Fruit fly (Drosophila melanogaster): ENCODE data around the gene Chrac-14.
A peak's percentile ranks its signal among the peaks of the same experiment; 100 is the strongest.

Gene Chrac-14

DNA sequence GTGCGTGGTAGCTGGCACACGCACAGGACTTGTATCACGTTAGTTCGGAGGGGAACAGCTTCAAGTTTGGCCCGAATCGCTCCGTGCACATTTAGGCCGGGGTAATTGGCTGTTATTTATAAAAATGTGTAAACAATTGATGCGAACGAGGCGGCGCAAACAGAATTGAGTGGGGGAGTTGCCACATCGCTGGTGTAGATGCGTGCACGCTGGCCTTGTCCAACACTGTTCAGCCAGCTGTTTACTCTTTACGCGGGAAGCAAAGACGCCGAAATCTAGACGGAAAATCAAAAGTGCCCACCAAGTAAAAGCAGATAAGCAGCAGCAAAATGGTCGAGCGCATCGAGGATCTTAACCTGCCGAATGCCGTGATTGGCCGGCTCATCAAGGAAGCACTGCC, at the start of gene Chrac-14, which contains the start of gene D12:
TSS of gene Chrac-14 (plus strand) at position 230 of the 400 bp plus-strand sequence.
TSS of gene D12 (minus strand) at position 190 of the 400 bp plus-strand sequence.
- no peak for TF ChIP-seq noc (tag; optimal IDR thresholded peaks at IDR 0.05)

DNA sequence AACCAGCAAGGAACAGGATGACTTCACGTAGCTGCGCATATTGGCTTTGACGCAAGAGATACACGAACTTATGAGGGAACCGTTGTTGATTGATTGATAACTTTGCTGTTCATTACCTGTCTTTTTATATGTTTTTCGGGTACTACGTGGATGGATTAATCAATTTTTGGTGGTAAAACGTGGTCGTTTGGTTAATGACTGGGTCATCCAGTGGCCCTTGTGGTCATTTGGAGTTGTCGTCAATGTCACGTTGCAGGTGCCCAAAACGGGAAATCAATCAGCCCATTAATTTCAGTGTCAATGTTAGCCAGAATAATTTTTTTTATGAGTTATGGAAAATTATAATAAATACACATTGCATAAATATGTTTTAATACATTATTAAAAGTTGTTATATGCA, 48.0 kb upstream of the Chrac-14 start, which contains the start of gene CG42819:
TSS of gene CG42819 (minus strand) at position 101 of the 400 bp plus-strand sequence.
- no peak for TF ChIP-seq noc (tag; optimal IDR thresholded peaks at IDR 0.05)

DNA sequence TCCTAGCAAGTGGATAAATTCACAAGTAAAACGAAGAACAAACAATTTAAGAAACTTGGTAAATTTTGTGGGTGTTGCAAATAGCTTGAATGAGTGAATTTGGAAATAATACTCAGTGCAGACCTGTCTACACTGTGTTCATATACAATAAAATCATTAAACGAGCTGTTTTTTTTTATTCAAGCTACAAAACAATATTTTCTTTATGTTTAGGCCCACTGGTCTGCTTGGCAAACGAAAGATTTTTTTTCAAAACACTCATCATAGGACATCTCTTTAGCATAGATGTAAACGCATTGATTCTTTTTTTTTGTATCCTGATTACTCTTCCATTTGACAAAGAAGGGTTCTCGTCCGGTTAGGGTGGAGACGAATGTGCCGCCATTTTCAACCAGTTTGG, 44.9 kb upstream of the Chrac-14 start, which contains the start of gene CG42820:
TSS of gene CG42820 (minus strand) at position 101 of the 400 bp plus-strand sequence.
- no peak for TF ChIP-seq noc (tag; optimal IDR thresholded peaks at IDR 0.05)

DNA sequence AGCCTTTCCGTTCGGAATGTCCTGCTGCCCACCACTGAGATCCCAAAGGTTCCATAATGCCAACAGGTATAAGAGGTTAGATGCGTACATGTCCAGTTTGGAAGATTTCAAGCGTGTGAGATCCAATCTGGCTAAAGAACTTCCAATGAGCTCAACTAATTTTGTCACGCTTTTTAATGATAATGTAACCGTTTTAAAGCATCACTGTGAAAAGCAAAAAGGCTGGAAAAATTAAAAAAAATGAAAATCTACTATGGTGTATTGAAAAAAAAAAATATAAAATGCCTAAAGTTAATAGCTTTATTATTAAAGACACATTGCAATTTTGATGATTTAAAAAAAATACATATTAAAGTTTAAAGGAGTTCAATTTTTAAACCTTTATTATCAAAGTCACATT, 44.1 kb upstream of the Chrac-14 start, which contains the start of gene Acp29AB:
TSS of gene Acp29AB (minus strand) at position 101 of the 400 bp plus-strand sequence.
- no peak for TF ChIP-seq noc (tag; optimal IDR thresholded peaks at IDR 0.05)

DNA sequence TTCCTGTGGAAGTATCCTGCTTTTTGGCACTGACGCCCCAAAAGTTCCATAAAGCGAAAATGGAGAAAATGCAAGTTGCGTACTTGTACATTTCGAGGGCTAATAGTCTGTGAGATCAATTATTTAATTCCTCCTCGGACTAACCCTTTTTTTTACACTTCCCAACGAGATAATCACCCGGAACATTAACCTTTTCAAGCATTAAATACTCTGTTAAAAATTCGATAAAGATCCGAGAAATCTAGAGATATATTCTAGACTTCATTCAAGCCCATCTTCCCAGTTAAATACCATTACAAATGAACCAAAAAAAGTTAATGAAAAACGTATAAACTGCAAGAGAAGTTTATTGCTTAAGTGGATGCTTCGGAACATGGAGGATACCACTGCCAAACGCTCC, 43.0 kb upstream of the Chrac-14 start, which contains the start of gene lectin-29Ca:
TSS of gene lectin-29Ca (minus strand) at position 101 of the 400 bp plus-strand sequence.
- TF ChIP-seq noc (tag; optimal IDR thresholded peaks at IDR 0.05), result no peak

DNA sequence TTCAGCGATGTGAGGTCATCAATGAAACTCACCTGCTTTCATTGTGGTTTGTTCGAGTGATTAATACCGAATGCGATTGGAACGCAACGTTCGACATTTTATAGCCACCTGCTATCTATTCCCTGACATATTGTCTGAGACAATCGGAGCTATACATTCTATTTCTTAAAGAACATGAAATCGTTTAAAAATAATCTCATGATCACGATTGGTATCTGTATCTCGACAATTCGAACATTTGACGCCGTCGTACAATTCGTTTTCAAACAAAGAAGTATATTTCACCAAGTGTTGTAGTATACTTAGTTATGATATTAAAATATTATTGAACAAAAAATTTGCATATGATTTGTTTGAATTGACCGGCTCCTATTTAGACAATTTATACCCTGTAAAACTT, 42.4 kb upstream of the Chrac-14 start, which contains the start of gene Peritrophin-15b:
TSS of gene Peritrophin-15b (minus strand) at position 101 of the 400 bp plus-strand sequence.
- no peak for TF ChIP-seq noc (tag; optimal IDR thresholded peaks at IDR 0.05)

DNA sequence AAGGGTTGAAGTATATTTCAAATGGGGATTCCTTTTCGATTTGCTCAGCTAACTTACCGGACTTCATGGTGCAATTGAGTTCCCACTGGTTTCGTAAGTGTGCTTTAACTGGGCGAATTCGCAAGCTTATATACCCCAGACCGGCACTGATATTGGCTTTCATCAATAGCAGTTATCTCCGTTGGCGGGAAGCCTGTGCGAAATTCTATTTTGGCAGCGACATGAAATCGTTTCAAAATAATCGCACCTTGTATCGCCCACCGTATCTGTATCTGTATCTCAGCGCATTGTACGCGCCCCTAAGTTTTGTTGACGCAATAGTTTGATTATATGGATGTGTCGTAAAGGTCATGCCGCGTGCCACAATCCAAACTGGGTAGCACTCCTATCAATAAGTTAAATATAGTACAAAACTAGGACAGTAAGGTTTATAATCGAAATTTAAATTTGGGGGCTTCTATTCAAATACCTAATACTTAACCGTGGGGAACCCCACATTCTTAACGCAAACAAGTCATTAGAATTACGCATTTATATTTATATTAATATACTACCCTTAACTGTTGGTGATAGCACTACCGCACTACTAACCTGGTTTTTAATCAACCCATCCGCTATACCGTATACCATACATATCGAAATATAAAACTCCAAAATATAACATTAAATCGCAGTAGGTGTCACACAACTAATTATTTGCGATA, 41.1 kb upstream of the Chrac-14 start, which contains the start of the genes Peritrophin-15a and CG13385:
TSS of gene Peritrophin-15a (minus strand) at position 101 of the 704 bp plus-strand sequence.
TSS of gene CG13385 (plus strand) at position 654 of the 704 bp plus-strand sequence.
- TF ChIP-seq noc (tag; optimal IDR thresholded peaks at IDR 0.05), result no peak

DNA sequence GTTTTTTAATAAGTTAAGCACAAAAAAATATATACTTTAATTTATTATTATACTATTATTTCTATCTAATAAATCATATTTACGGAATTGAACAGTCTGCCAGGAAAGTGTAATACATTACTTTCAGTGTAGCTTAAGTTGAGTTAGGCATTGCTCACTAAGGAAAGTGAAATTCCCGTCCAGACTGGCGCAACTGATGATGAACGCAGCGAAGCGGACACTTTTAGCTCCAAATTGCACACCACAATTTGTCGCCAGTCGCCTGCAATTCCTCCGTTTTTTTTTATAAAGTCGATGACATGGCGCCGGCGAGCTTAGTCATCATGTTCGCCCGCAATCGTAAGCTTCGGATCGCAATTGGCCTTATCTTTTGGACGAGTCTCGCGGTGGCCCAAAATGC, 38.5 kb upstream of the Chrac-14 start, which contains the start of gene CG13386:
TSS of gene CG13386 (plus strand) at position 301 of the 400 bp plus-strand sequence.
- no peak for TF ChIP-seq noc (tag; optimal IDR thresholded peaks at IDR 0.05)

DNA sequence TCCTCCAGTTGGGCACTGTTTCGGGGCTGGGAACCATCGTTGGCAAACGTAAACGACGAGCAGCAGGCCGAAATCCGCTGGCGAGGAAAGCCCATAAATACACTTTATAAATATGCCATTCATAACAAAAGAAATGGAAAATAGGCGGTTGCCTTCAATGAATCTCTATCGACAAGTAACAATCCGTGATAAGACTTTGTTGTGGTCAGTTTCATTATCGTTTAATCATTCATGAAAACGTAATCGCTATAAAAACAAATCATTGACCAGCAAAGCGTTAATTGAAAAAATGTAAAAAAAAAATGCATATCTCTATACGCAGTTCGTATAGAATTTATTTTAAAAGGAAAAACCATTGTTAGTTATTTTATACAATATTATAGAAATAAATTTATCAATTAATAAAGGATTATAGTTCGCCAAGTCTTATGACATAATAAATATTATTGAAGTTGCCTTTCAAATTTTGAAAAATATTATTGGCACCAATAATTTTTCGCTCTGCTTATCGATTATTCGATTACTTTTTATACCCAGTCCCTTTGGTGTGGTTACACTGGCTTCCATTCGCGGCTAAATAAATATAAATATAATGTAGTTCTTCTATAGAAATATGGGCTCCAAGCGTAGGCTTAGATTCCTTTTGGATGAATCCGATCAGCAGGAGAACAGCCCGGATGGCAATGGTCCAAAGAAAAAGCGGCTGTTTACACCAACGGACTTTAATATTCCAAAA, 37.2 kb upstream of the Chrac-14 start, which contains the start of gene CG31898:
TSS of gene CG31898 (plus strand) at position 559 of the 736 bp plus-strand sequence.
- no peak for TF ChIP-seq noc (tag; optimal IDR thresholded peaks at IDR 0.05)

DNA sequence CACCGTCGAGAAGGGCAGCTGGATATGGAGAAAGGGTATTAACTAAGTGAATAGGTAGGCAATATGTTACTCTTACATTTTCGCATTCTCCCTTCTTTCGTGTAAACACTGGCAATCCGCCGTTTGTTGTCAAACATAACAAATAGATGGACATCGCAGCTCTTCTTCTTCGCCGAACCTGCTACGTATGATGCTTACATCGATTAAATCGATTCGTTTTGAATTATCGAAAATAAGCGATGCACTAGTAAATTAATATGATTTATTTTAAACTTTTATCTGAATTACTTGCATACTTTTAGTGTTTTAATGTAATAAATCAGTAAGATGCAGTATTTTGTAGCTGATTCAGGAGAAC, 34.3 kb upstream of the Chrac-14 start, which contains the start of gene fy:
TSS of gene fy (minus strand) at position 353 of the 358 bp plus-strand sequence.
- no peak for TF ChIP-seq noc (tag; optimal IDR thresholded peaks at IDR 0.05)

DNA sequence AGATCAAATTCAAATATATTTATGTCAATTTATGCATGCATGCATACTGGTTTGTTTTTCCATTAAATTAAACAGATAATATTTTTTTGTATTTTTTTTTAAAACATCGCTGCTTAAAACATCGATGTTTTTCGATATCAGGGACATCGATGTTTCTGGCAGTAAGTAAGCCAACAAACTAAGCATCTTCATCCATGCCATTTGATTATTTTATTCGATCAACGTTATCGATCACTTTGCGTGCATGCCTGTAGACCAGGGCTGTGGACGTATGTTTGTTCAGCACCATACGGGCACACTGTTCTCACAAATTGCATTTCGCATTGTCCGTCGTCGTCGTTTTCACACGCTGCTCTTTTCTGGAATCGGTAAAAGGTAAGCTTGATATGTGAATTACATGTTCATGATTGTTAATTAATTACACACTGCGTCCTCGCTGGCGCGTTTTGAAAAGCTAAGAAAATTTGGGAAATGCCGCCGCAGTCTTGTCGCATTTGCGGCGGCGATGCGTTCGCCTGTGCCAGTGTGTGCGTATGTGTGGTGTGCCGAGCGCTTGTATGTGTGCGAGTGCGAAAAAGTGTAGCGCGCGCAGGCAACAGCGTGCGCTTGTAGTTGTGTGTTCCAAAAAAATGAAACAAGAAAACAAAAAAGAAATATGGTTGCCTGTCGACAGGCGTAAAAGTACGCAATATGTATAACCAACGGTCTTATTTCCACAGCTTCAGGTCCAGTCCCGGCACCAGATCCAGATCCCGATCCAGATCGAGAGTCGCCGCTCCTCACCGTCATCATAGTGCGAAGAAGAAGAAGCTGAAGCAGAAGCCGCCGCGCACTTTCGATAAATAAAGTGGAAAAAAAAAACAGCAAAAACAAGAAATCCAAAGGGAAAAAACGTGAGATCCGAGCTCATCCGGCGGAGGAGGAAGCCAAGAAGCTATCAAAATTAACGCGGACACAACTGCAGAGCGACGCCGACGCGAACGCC, 33.6 kb upstream of the Chrac-14 start, which contains the start of gene emb:
TSS of gene emb (plus strand) at position 288 of the 985 bp plus-strand sequence.
- TF ChIP-seq noc (tag; optimal IDR thresholded peaks at IDR 0.05), result peak; percentile 44

DNA sequence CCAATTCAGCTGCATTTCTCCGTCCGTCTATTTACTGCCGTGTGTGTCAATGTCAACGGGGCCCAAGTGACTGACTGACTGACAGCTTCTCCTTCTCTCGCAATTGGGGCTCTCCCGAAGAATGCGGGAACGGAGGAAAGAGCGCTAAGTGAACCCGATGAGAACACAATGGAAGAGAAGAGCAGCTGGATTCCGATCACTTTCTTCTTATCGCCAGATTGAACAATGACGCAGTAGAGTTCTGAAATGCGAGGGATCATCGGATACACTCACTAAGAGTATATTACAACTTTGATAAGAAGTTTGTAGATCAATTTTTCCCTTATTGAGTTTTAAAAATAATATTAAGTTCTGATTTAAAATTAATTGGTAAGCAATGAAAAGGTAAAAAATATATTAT, 25.7 kb upstream of the Chrac-14 start, which contains the start of gene Naglu:
TSS of gene Naglu (minus strand) at position 339 of the 400 bp plus-strand sequence.
- no peak for TF ChIP-seq noc (tag; optimal IDR thresholded peaks at IDR 0.05)

DNA sequence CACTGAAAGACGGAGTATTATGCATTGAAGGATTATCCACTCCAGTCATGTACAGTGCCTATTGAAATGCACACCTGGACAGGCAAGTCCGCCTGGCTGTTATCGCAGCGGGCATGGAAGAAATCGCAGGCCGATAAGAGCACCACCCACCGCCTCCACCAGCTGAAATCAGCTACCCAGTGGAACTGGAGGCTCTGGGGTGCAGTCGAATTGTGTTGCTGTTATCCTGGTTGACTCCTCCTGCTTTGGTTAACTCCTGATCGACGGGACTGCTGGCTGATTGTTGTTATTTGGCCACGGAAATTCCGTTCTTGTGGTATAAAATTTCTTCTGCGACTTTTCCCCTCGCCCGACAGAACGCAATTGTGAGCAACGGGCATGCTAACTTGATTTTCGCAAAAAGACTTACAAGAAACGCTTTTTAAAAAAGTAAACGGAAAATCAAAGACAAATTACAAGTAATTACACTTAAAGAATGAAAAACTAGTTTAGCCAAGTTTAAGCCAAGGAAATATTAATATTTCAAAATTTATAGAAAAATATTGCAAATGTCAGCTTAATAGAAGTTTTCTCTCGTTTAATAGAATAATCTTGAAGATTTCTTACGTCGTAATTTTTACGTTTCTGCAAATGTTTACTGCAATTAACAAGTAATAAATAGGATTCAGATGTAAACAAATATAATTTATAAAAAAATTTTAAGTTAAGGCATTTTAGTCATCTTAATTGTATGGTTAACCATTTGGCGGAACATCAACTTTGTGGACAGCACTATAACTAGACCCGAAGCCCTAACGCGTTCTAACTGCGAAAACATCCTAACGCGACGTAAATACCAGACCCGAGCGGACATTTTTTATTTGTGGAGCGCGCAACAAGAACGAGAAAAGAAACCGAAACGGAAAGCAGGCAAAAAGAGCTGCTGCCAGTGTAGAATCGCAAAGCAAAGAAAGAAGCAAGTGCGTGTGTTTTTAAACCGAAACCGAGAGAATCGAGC, 22.0 kb upstream of the Chrac-14 start, which contains the start of the genes CG13398 and Akap200:
TSS of gene CG13398 (minus strand) at position 370 of the 997 bp plus-strand sequence.
TSS of gene Akap200 (plus strand) at position 804 of the 997 bp plus-strand sequence.
- TF ChIP-seq noc (tag; optimal IDR thresholded peaks at IDR 0.05), result no peak
